Worm (Caenorhabditis elegans) whole organism, L4 larva: Measurements from ENCODE around the gene nhr-175.

ENCODE experiments used
- D1046.2 ChIP-seq: fragments of 200-800 bp; sonication (Bioruptor generic); IDR thresholded peaks from 2 replicates; pipeline ENCODE4 v1.3.6; 2022; ENCODE audit warnings: missing genetic modification characterization, missing compliant biosample characterization
- F26F4.8 ChIP-seq: fragments of 200-800 bp; sonication (Bioruptor generic); conservative IDR thresholded peaks from 2 replicates; pipeline ENCODE4 v1.3.6; 2022; ENCODE audit warnings: missing genetic modification characterization, missing compliant biosample characterization
- F37D6.2 ChIP-seq: sonication (generic microtip); optimal IDR thresholded peaks from 2 replicates; lab custom pipeline; 2016; ENCODE audit warnings: mild to moderate bottlenecking, missing genetic modification characterization, missing compliant biosample characterization
- T20F7.1 ChIP-seq: fragments of 200-800 bp; sonication (Bioruptor generic); optimal IDR thresholded peaks from 2 replicates; lab custom pipeline; 2018; ENCODE audit warnings: mild to moderate bottlenecking, missing genetic modification characterization, missing compliant biosample characterization
- T26A8.4 ChIP-seq: fragments of 200-800 bp; sonication (Bioruptor generic); IDR thresholded peaks from 2 replicates; pipeline ENCODE4 v1.3.6; 2022; ENCODE audit warnings: missing genetic modification characterization, missing compliant biosample characterization
- Y75B8A.6 ChIP-seq: fragments of 200-800 bp; sonication (Bioruptor generic); IDR thresholded peaks from 2 replicates; pipeline ENCODE4 v1.3.6; 2022; ENCODE audit warnings: missing genetic modification reagents, missing genetic modification characterization, missing compliant biosample characterization
- ZK546.5 ChIP-seq, 2 experiments: sonication (generic microtip); optimal IDR thresholded peaks; 2 replicates each; lab custom pipeline; 2017; ENCODE audit warnings: missing biosample characterization in 2 of 2, missing genetic modification characterization in 2 of 2
- aha-1 ChIP-seq: fragments of 150-350 bp; peaks from one replicate; lab custom pipeline; 2014; ENCODE audit warnings: missing biosample characterization, missing genetic modification characterization
- aly-2 ChIP-seq: sonication (generic microtip); optimal IDR thresholded peaks from 2 replicates; lab custom pipeline; 2018; ENCODE audit warnings: missing biosample characterization, missing genetic modification characterization
- ama-1 ChIP-seq: fragments of 150-350 bp; optimal IDR thresholded peaks from 2 replicates; lab custom pipeline; 2014; ENCODE audit warnings: inconsistent platforms, mixed read lengths
- ceh-44 ChIP-seq: fragments of 200-800 bp; sonication (Bioruptor generic); IDR thresholded peaks from 2 replicates; pipeline ENCODE4 v1.3.6; 2022; ENCODE audit warnings: missing genetic modification reagents, missing genetic modification characterization, missing compliant biosample characterization
- ces-1 ChIP-seq: fragments of 150-350 bp; sonication (generic microtip); optimal IDR thresholded peaks from 4 replicates; lab custom pipeline; 2014; ENCODE audit warnings: missing biosample characterization, missing genetic modification reagents, missing genetic modification characterization
- ctbp-1 ChIP-seq: fragments of 200-800 bp; sonication (Bioruptor generic); IDR thresholded peaks from 2 replicates; pipeline ENCODE4 v1.3.6; 2022; ENCODE audit warnings: missing genetic modification reagents, missing genetic modification characterization, missing compliant biosample characterization
- daf-16 ChIP-seq, 3 experiments: sonication (generic microtip); optimal IDR thresholded peaks; 2 replicates each; lab custom pipeline; 2016 to 2017; ENCODE audit warnings: missing genetic modification characterization in 3 of 3, missing genetic modification reagents in 3 of 3, mild to moderate bottlenecking in 2 of 3, missing compliant biosample characterization in 2 of 3, missing biosample characterization in 1 of 3, moderate library complexity in 1 of 3
- daf-19 ChIP-seq: fragments of 200-800 bp; sonication (Bioruptor generic); conservative IDR thresholded peaks from 2 replicates; pipeline ENCODE4 v1.3.6; 2022; ENCODE audit warnings: missing genetic modification characterization, missing compliant biosample characterization
- dmd-6 ChIP-seq: fragments of 200-800 bp; sonication (Bioruptor generic); IDR thresholded peaks from 2 replicates; pipeline ENCODE4 v1.3.6; 2022; ENCODE audit warnings: missing genetic modification reagents, missing genetic modification characterization, missing compliant biosample characterization
- dmd-9 ChIP-seq: fragments of 200-800 bp; sonication (Bioruptor generic); IDR thresholded peaks from 2 replicates; pipeline ENCODE4 v1.3.6; 2022; ENCODE audit warnings: missing genetic modification reagents, missing genetic modification characterization, missing compliant biosample characterization
- dpl-1 ChIP-seq: fragments of 150-350 bp; optimal IDR thresholded peaks from 2 replicates; lab custom pipeline; 2014; ENCODE audit warnings: missing biosample characterization, missing genetic modification reagents, missing genetic modification characterization
- egl-43 ChIP-seq: fragments of 200-800 bp; sonication (Bioruptor generic); IDR thresholded peaks from 2 replicates; pipeline ENCODE4 v1.3.6; 2022; ENCODE audit warnings: missing genetic modification reagents, missing genetic modification characterization, missing compliant biosample characterization
- hlh-11 ChIP-seq: fragments of 200-800 bp; sonication (Bioruptor generic); optimal IDR thresholded peaks from 2 replicates; lab custom pipeline; 2018; ENCODE audit warnings: mild to moderate bottlenecking, missing genetic modification characterization, missing compliant biosample characterization
- lin-1 ChIP-seq: fragments of 200-800 bp; sonication (Bioruptor generic); IDR thresholded peaks from 2 replicates; pipeline ENCODE4 v1.3.6; 2022; ENCODE audit warnings: missing genetic modification reagents, missing genetic modification characterization, missing compliant biosample characterization
- lin-15B ChIP-seq: fragments of 150-350 bp; sonication (generic microtip); optimal IDR thresholded peaks from 3 replicates; lab custom pipeline; 2014; ENCODE audit warnings: missing biosample characterization, missing genetic modification characterization
- lir-3 ChIP-seq: sonication (generic microtip); optimal IDR thresholded peaks from 2 replicates; lab custom pipeline; 2016; ENCODE audit warnings: mild to moderate bottlenecking, missing genetic modification characterization, missing compliant biosample characterization
- lsy-2 ChIP-seq, 2 experiments: fragments of 150-350 bp in 1 of 2; sonication (generic microtip) in 1 of 2; optimal IDR thresholded peaks; 2 replicates each; lab custom pipeline; 2014 to 2017; ENCODE audit warnings: missing biosample characterization in 2 of 2, missing genetic modification characterization in 2 of 2
- madf-5 ChIP-seq, 2 experiments: fragments of 200-800 bp; sonication (Bioruptor generic); IDR thresholded peaks; 2 replicates each; pipeline ENCODE4 v1.3.6; 2022; ENCODE audit warnings: missing compliant biosample characterization in 2 of 2, missing genetic modification characterization in 2 of 2
- mdl-1 ChIP-seq, 2 experiments: fragments of 150-350 bp in 1 of 2; sonication (generic microtip) in 1 of 2; optimal IDR thresholded peaks; 2 replicates each; lab custom pipeline; 2014 to 2017; ENCODE audit warnings: missing biosample characterization in 2 of 2, missing genetic modification characterization in 2 of 2
- mep-1 ChIP-seq: fragments of 150-350 bp; sonication (generic microtip); optimal IDR thresholded peaks from 3 replicates; lab custom pipeline; 2014; ENCODE audit warnings: missing biosample characterization, missing genetic modification characterization
- nhr-41 ChIP-seq: fragments of 200-800 bp; sonication (Bioruptor generic); IDR thresholded peaks from 2 replicates; pipeline ENCODE4 v1.3.6; 2022; ENCODE audit warnings: missing genetic modification reagents, missing genetic modification characterization, missing compliant biosample characterization
- nhr-42 ChIP-seq: fragments of 200-800 bp; sonication (Bioruptor generic); IDR thresholded peaks from 2 replicates; pipeline ENCODE4 v1.3.6; 2022; ENCODE audit warnings: missing genetic modification characterization, missing compliant biosample characterization
- nhr-48 ChIP-seq: sonication (generic microtip); optimal IDR thresholded peaks from 2 replicates; lab custom pipeline; 2016; ENCODE audit warnings: mild to moderate bottlenecking, missing genetic modification characterization, missing compliant biosample characterization
- php-3 ChIP-seq: fragments of 200-800 bp; sonication (Bioruptor generic); IDR thresholded peaks from 2 replicates; pipeline ENCODE4 v1.3.6; 2022; ENCODE audit warnings: missing genetic modification reagents, missing genetic modification characterization, missing compliant biosample characterization
- set-16 ChIP-seq: fragments of 200-800 bp; sonication (Bioruptor generic); IDR thresholded peaks from 2 replicates; pipeline ENCODE4 v1.3.6; 2022; ENCODE audit warnings: missing genetic modification reagents, missing genetic modification characterization, missing compliant biosample characterization
- skn-1 ChIP-seq: fragments of 150-350 bp; optimal IDR thresholded peaks from 2 replicates; lab custom pipeline; 2014; ENCODE audit warnings: missing biosample characterization, missing genetic modification characterization
- tag-97 ChIP-seq: fragments of 200-800 bp; sonication (Bioruptor generic); IDR thresholded peaks from 2 replicates; pipeline ENCODE4 v1.3.6; 2022; ENCODE audit warnings: missing genetic modification characterization, missing compliant biosample characterization
- unc-39 ChIP-seq: sonication (generic microtip); optimal IDR thresholded peaks from 2 replicates; lab custom pipeline; 2017; ENCODE audit warnings: missing biosample characterization, missing genetic modification characterization
- vab-7 ChIP-seq: fragments of 200-800 bp; sonication (Bioruptor generic); IDR thresholded peaks from 2 replicates; pipeline ENCODE4 v1.3.6; 2022; ENCODE audit warnings: missing genetic modification reagents, missing genetic modification characterization, missing compliant biosample characterization
- zag-1 ChIP-seq: fragments of 150-350 bp; optimal IDR thresholded peaks from 2 replicates; lab custom pipeline; 2014; ENCODE audit warnings: missing biosample characterization, missing genetic modification characterization
- zfp-3 ChIP-seq: fragments of 200-800 bp; sonication (Bioruptor generic); conservative IDR thresholded peaks from 2 replicates; pipeline ENCODE4 v1.3.6; 2022; ENCODE audit warnings: missing genetic modification reagents, missing genetic modification characterization, missing compliant biosample characterization
- zip-11 ChIP-seq: fragments of 200-800 bp; sonication (Bioruptor generic); IDR thresholded peaks from 2 replicates; pipeline ENCODE4 v1.3.6; 2022; ENCODE audit warnings: missing genetic modification characterization, missing compliant biosample characterization
- ztf-11 ChIP-seq: fragments of 150-350 bp; optimal IDR thresholded peaks from 2 replicates; lab custom pipeline; 2014; ENCODE audit warnings: missing biosample characterization, missing genetic modification characterization

Gene nhr-175

DNA sequence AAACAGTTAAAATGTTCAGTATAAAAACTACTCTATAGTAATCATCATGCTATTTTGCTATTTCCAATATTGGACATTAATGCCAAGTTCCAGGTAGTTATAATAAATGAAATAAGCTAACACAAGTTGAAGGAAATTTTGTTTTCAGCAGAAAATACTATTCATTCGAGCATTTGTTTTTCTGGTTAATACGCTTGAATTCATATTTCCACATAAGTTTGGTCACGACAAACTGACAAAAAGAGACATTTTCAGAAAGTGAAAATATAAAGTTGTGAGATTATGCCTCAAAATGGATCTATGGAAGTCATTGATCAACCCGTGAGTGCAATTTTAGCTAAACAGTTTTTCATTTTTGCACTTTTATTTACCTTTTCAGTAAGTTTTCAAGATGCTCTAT is 21.4 kb upstream of the nhr-175 start, which contains the start of gene srx-131:
Gene srx-131, plus strand, starts transcription at position 301 of the 400 bp plus-strand sequence.
- TF ChIP-seq aha-1 (tag; lab: Kevin White, UChicago) (peak; percentile 33), lsy-2 (tag; optimal IDR thresholded peaks at IDR 0.05; lab: Kevin White, UChicago) (no peak), daf-16 (GFP tag; optimal IDR thresholded peaks at IDR 0.05; lab: Kevin White, UChicago) (no peak), daf-16 (tag; optimal IDR thresholded peaks at IDR 0.05; lab: Kevin White, UChicago) (no peak), daf-19 (GFP tag; lab: Robert Waterston, UW) (no peak), T26A8.4 (GFP tag; lab: Robert Waterston, UW) (no peak), T20F7.1 (GFP tag; lab: Kevin White, UChicago) (no peak), Y75B8A.6 (GFP tag; lab: Robert Waterston, UW) (no peak), egl-43 (GFP tag; lab: Robert Waterston, UW) (no peak)

DNA sequence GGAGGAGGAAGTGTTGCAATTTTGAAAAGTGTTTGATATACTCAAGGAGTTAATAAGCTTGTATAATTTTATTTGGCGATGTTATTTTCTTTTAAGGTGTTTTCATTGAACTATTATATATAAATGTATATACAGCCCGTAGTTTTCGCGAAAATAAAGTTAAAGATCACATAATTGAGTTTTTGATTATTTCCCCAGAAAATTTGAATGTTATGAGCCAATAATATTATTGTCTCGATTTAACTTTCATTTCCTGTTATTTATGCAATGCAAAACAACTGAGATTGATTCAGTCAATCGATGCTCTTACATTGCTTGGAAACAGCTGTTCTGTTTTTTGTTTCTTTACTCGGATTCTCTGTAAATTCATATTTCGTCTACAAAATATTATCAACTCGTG is 18.1 kb upstream of the nhr-175 start, which contains the start of gene srx-133:
Gene srx-133, plus strand, starts transcription at position 301 of the 400 bp plus-strand sequence.
- TF ChIP-seq aha-1 (tag; lab: Kevin White, UChicago) (peak; percentile 48), nhr-48 (tag; lab: Kevin White, UChicago) (no peak)

DNA sequence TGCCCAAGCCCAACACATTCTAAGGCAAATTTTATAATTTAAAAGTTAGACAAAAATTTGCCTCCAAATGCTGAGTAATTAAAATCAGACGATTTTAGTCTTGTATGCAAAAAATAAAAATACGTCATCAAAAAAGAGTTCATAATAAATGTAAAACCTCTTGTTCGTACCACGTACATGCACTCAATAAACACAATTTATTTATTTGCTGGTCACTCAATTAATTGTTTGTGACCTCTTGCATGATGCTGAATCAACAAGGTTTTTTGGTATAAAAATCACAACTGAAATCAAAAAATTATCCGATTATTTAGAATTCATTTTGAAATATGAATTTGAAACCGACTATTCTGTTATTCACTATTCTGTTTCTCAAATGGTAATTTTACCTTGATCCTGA is 16.3 kb upstream of the nhr-175 start, which contains the start of gene hpx-2:
Gene hpx-2, plus strand, starts transcription at position 301 of the 400 bp plus-strand sequence.
- TF ChIP-seq daf-16 (GFP tag; optimal IDR thresholded peaks at IDR 0.05; lab: Kevin White, UChicago): no peak
- TF ChIP-seq daf-16 (tag; optimal IDR thresholded peaks at IDR 0.05; lab: Kevin White, UChicago): no peak
- TF ChIP-seq ama-1 (lab: Kevin White, UChicago): no peak
- TF ChIP-seq skn-1 (tag; lab: Kevin White, UChicago): no peak
- no peak for TF ChIP-seq dmd-6 (GFP tag; lab: Robert Waterston, UW)
- no peak for TF ChIP-seq nhr-42
- TF ChIP-seq nhr-41 (GFP tag; lab: Robert Waterston, UW): no peak
- no peak for TF ChIP-seq ceh-44
- TF ChIP-seq mdl-1 (tag; optimal IDR thresholded peaks at IDR 0.05; lab: Kevin White, UChicago): no peak
- no peak for TF ChIP-seq set-16
- TF ChIP-seq ctbp-1 (GFP tag; lab: Robert Waterston, UW): no peak
- no peak for TF ChIP-seq lin-15B
- no peak for TF ChIP-seq lin-1 (GFP tag; lab: Robert Waterston, UW)
- TF ChIP-seq daf-19 (GFP tag; lab: Robert Waterston, UW): no peak
- TF ChIP-seq zag-1 (tag; lab: Kevin White, UChicago): no peak
- TF ChIP-seq dmd-9 (GFP tag; lab: Robert Waterston, UW): no peak
- no peak for TF ChIP-seq F26F4.8 (GFP tag; lab: Robert Waterston, UW)
- no peak for TF ChIP-seq D1046.2 (GFP tag; lab: Robert Waterston, UW)
- TF ChIP-seq php-3: no peak
- TF ChIP-seq F37D6.2 (tag; lab: Kevin White, UChicago): no peak
- no peak for TF ChIP-seq ZK546.5 (tag; optimal IDR thresholded peaks at IDR 0.05; lab: Kevin White, UChicago)

DNA sequence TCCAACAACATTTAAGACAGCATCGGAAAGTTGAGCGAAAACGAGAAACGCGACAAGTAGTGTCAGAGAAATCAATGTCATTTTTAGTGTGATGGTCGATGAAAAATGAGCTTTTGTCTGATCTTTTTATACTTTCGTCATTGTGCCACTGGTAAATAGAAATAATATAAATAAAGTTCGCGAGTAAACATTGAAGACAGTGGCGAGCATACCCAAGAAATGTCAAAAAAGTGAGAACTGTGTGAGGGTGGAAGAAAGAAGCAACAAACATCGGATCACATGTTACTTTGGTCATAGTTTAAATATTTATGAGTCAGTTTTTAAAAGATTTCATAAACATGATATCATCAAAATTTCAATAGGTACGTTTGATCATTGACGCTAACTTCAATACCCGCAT is 12.2 kb upstream of the nhr-175 start, which contains the start of gene ttr-21:
Gene ttr-21, minus strand, starts transcription at position 100 of the 400 bp plus-strand sequence.
- no peak for TF ChIP-seq zfp-3 (GFP tag; lab: Robert Waterston, UW)
- no peak for TF ChIP-seq mep-1 (tag; lab: Kevin White, UChicago)
- no peak for TF ChIP-seq hlh-11 (tag; lab: Kevin White, UChicago)

DNA sequence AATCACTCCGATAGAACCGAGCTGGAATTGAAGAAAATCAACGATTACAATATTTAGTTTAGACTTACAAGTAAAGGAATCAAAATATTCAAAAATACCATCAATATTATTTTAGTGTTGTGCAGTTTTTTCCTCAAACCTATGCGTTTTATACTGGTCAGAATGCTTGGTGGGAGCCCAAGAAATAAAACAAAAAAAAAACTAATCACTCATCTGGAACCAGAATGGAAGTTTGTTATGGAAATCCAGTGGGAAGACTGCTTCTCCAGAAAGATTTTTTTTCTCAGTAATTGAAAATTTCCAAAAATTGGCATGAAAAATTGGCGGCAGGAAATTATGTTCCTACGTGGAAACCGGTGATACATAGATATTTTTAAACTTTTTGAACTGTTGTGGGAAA is 10.1 kb upstream of the nhr-175 start, which contains the start of gene srx-134:
Gene srx-134, minus strand, starts transcription at position 101 of the 400 bp plus-strand sequence.
- TF ChIP-seq vab-7 (no peak), dpl-1 (no peak), madf-5 (GFP tag; IDR thresholded peaks at IDR 0.05; lab: Robert Waterston, UW) (no peak), D1046.2 (GFP tag; lab: Robert Waterston, UW) (no peak), aly-2 (tag; lab: Kevin White, UChicago) (no peak), ztf-11 (no peak), zip-11 (GFP tag; lab: Robert Waterston, UW) (no peak), skn-1 (tag; lab: Kevin White, UChicago) (no peak), lir-3 (tag; lab: Kevin White, UChicago) (no peak), ces-1 (GFP tag; lab: Kevin White, UChicago) (no peak), tag-97 (GFP tag; lab: Robert Waterston, UW) (no peak), unc-39 (tag; lab: Kevin White, UChicago) (no peak)
